Worm (Caenorhabditis elegans): ENCODE data around the gene Y69A2AR.47.

DNA sequence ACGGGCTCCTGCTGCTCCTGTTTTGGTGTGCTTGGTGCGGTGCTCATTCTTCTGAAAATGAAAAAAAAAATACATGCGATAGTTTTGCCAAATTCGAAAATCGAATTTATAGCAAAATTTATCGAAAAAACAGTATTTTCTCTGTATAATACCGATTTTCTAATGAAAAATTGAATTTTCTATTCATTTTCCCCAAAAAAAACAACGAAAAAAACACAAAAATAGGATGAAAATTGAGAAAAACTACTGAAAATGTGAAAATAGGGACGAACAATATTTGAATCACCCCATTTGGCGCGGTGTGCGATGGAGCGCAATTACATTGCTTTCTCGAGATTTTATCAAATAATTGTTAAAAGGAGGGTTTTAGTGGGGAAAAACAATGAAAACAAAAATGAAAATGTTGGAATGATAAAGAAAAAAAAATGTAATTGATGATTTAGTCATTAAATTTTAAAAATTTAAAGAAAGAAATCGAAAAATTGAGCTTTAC is 15.5 kb downstream of the Y69A2AR.47 start, which contains the start of gene Y69A2AR.28:
- TF ChIP-seq cog-1 (tag; optimal IDR thresholded peaks at IDR 0.05): no peak
- TF ChIP-seq flt-1 (GFP tag; IDR thresholded peaks at IDR 0.05): no peak
- TF ChIP-seq klf-2 (GFP tag; conservative IDR thresholded peaks at IDR 0.05): no peak
